Worm (Caenorhabditis elegans): Measurements from ENCODE around the gene srv-3.

DNA sequence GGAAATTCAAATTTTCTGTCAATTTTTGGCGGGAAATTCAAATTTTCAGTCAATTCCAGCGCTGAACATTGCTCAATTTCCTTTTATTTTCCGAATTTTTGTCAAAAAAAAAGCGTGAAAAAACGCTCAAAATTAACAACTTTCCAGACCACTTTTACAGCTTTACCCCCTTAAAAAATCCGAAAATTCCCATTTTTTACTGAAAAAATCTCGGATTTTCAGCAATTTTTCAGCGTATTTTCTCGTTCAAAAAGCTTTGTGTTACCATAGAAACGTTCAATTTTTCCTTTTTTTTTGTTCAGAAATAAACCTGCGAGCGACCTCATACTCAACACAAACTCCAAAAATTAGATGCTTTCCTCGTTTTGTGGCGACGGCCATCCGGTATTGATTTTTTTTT lies 34.2 kb downstream of the srv-3 start, which contains the start of gene mrp-7:
- TF ChIP-seq ama-1 (optimal IDR thresholded peaks at IDR 0.05) (no peak), dpl-1 (GFP tag; optimal IDR thresholded peaks at IDR 0.05) (no peak)
